Worm (Caenorhabditis elegans): ENCODE data around the gene C02B10.6.

- TF ChIP-seq ama-1 (optimal IDR thresholded peaks at IDR 0.05), result no peak
- TF ChIP-seq ama-1 (GFP tag; optimal IDR thresholded peaks at IDR 0.05), result no peak
- no peak for TF ChIP-seq Y56A3A.18 (GFP tag; IDR thresholded peaks at IDR 0.05)
- no peak for TF ChIP-seq unc-62 (GFP tag; optimal IDR thresholded peaks at IDR 0.05)
- no peak for TF ChIP-seq tlf-1 (GFP tag; optimal IDR thresholded peaks at IDR 0.05)
- TF ChIP-seq F10E7.11 (tag; optimal IDR thresholded peaks at IDR 0.05), result no peak
- TF ChIP-seq F57C9.4 (tag; optimal IDR thresholded peaks at IDR 0.05), result no peak
- no peak for TF ChIP-seq let-526 (GFP tag; IDR thresholded peaks at IDR 0.05)
- no peak for TF ChIP-seq mxl-1 (tag; optimal IDR thresholded peaks at IDR 0.05)
Measured at ce11 chrIV:5083832-5084231, 13.1 kb downstream of the C02B10.6 start.

All from whole organism, young adult.